Fruit fly (Drosophila melanogaster) whole organism, embryonic: Measurements from ENCODE around the gene CG15742.

Experiments used
- Atf6 ChIP-seq: fragments of 200-800 bp; sonication (Bioruptor generic); IDR thresholded peaks from 2 replicates; pipeline ENCODE4 v1.3.6; 2022; ENCODE audit warnings: missing biosample characterization, missing genetic modification characterization
- Blimp-1 ChIP-seq: fragments of 200-800 bp; sonication (Bioruptor generic); optimal IDR thresholded peaks from 3 replicates; lab custom pipeline; 2018; ENCODE audit warnings: missing biosample characterization, missing genetic modification characterization, mild to moderate bottlenecking, moderate library complexity, missing genetic modification reagents
- CG10147 ChIP-seq: fragments of 200-800 bp; sonication (Bioruptor generic); optimal IDR thresholded peaks from 2 replicates; lab custom pipeline; 2019; ENCODE audit warnings: missing biosample characterization, mild to moderate bottlenecking, missing genetic modification characterization, moderate library complexity
- CG12071 ChIP-seq: fragments of 200-800 bp; sonication (Bioruptor generic); optimal IDR thresholded peaks from 3 replicates; lab custom pipeline; 2018; ENCODE audit warnings: missing biosample characterization, mild to moderate bottlenecking, missing genetic modification characterization
- CG12744 ChIP-seq: fragments of 200-800 bp; sonication (Bioruptor generic); optimal IDR thresholded peaks from 2 replicates; lab custom pipeline; 2016; ENCODE audit warnings: missing biosample characterization, missing genetic modification characterization
- CG14710 ChIP-seq: fragments of 200-800 bp; sonication (Bioruptor generic); optimal IDR thresholded peaks from 3 replicates; lab custom pipeline; 2019; ENCODE audit warnings: missing biosample characterization, mild to moderate bottlenecking, missing genetic modification characterization, moderate library complexity
- CG15479 ChIP-seq: fragments of 200-800 bp; sonication (Bioruptor generic); optimal IDR thresholded peaks from 3 replicates; lab custom pipeline; 2019; ENCODE audit warnings: missing biosample characterization, mild to moderate bottlenecking, missing genetic modification characterization, moderate library complexity
- CG1603 ChIP-seq: fragments of 200-800 bp; sonication (Bioruptor generic); optimal IDR thresholded peaks from 2 replicates; lab custom pipeline; 2019; ENCODE audit warnings: missing biosample characterization, mild to moderate bottlenecking, missing genetic modification characterization, moderate library complexity
- CG1792 ChIP-seq: fragments of 200-800 bp; sonication (Bioruptor generic); optimal IDR thresholded peaks from 2 replicates; lab custom pipeline; 2016; ENCODE audit warnings: missing biosample characterization, missing genetic modification characterization
- CG2678 ChIP-seq: fragments of 200-800 bp; sonication (Bioruptor generic); optimal IDR thresholded peaks from 3 replicates; lab custom pipeline; 2019; ENCODE audit warnings: missing biosample characterization, mild to moderate bottlenecking, missing genetic modification characterization, moderate library complexity
- CG34422 ChIP-seq: fragments of 200-800 bp; sonication (Bioruptor generic); IDR thresholded peaks from 3 replicates; pipeline ENCODE4 v1.3.6; 2022; ENCODE audit warnings: missing biosample characterization, missing genetic modification characterization
- CG4360 ChIP-seq: fragments of 200-800 bp; sonication (Bioruptor generic); IDR thresholded peaks from 2 replicates; pipeline ENCODE4 v1.3.6; 2022; ENCODE audit warnings: missing biosample characterization, missing genetic modification characterization
- CG7372 ChIP-seq: fragments of 200-800 bp; sonication (Bioruptor generic); IDR thresholded peaks from 2 replicates; pipeline ENCODE4 v1.3.6; 2022; ENCODE audit warnings: missing biosample characterization, missing genetic modification characterization
- CG7556 ChIP-seq: fragments of 200-800 bp; sonication (Bioruptor generic); optimal IDR thresholded peaks from 2 replicates; lab custom pipeline; 2017; ENCODE audit warnings: missing biosample characterization, mild to moderate bottlenecking, missing genetic modification characterization
- CG7839 ChIP-seq: fragments of 200-800 bp; sonication (Bioruptor generic); optimal IDR thresholded peaks from 3 replicates; lab custom pipeline; 2018; ENCODE audit warnings: missing biosample characterization, mild to moderate bottlenecking, missing genetic modification characterization, moderate library complexity
- CG9817 ChIP-seq: fragments of 200-800 bp; sonication (Bioruptor generic); optimal IDR thresholded peaks from 2 replicates; lab custom pipeline; 2018; ENCODE audit warnings: missing biosample characterization, mild to moderate bottlenecking, missing genetic modification characterization, moderate library complexity
- D ChIP-seq, 2 experiments: fragments of 200-800 bp in 1 of 2; fragments of >200 bp in 1 of 2; sonication (Bioruptor generic) in 1 of 2; optimal IDR thresholded peaks; 2 replicates in 1 of 2; 3 replicates in 1 of 2; lab custom pipeline; 2017; ENCODE audit warnings: mild to moderate bottlenecking in 1 of 2, missing biosample characterization in 1 of 2, missing genetic modification characterization in 1 of 2, missing genetic modification reagents in 1 of 2
- D19A ChIP-seq: fragments of 200-800 bp; optimal IDR thresholded peaks from 3 replicates; lab custom pipeline; 2019; ENCODE audit warnings: missing biosample characterization, mild to moderate bottlenecking, missing genetic modification characterization, moderate library complexity
- Dfd ChIP-seq, 2 experiments: fragments of >200 bp; optimal IDR thresholded peaks; 2 replicates each; lab custom pipeline; 2017; ENCODE audit warnings: missing biosample characterization in 2 of 2, missing genetic modification characterization in 2 of 2
- Elba2 ChIP-seq: fragments of 200-800 bp; sonication (Bioruptor generic); optimal IDR thresholded peaks from 3 replicates; lab custom pipeline; 2016; ENCODE audit warnings: missing biosample characterization, missing genetic modification characterization
- Ets65A ChIP-seq: fragments of 200-800 bp; sonication (Bioruptor generic); peaks from one replicate; lab custom pipeline; 2016; ENCODE audit warnings: missing biosample characterization, missing genetic modification characterization
- Hr78 ChIP-seq, 2 experiments: fragments of 200-800 bp in 1 of 2; fragments of >200 bp in 1 of 2; sonication (Bioruptor generic) in 1 of 2; optimal IDR thresholded peaks; 2 replicates each; lab custom pipeline; 2017 to 2019; ENCODE audit warnings: missing biosample characterization in 2 of 2, missing genetic modification characterization in 2 of 2, mild to moderate bottlenecking in 1 of 2, moderate library complexity in 1 of 2
- MTF-1 ChIP-seq: fragments of 200-800 bp; sonication (Bioruptor generic); optimal IDR thresholded peaks from 2 replicates; lab custom pipeline; 2018; ENCODE audit warnings: missing biosample characterization, mild to moderate bottlenecking, missing genetic modification characterization, borderline replicate concordance
- Neu2 ChIP-seq: fragments of 200-800 bp; sonication (Bioruptor generic); optimal IDR thresholded peaks from 3 replicates; lab custom pipeline; 2016; ENCODE audit warnings: missing biosample characterization, missing genetic modification characterization, borderline replicate concordance
- Poxn ChIP-seq: fragments of 200-800 bp; sonication (Bioruptor generic); IDR thresholded peaks from 2 replicates; pipeline ENCODE4 v1.3.6; 2022; ENCODE audit warnings: missing biosample characterization, missing genetic modification characterization
- Stat92E ChIP-seq, 3 experiments: fragments of >200 bp in 2 of 3; fragments of 200-800 bp in 1 of 3; sonication (Bioruptor generic) in 1 of 3; optimal IDR thresholded peaks; 2 replicates each; lab custom pipeline; 2017 to 2019; ENCODE audit warnings: missing biosample characterization in 3 of 3, missing genetic modification characterization in 3 of 3, mild to moderate bottlenecking in 1 of 3, moderate library complexity in 1 of 3
- abd-A ChIP-seq: fragments of 200-800 bp; sonication (Bioruptor generic); optimal IDR thresholded peaks from 3 replicates; lab custom pipeline; 2019; ENCODE audit warnings: missing biosample characterization, mild to moderate bottlenecking, missing genetic modification characterization, moderate library complexity
- bab2 ChIP-seq: fragments of 200-800 bp; sonication (Bioruptor generic); optimal IDR thresholded peaks from 2 replicates; lab custom pipeline; 2016; ENCODE audit warnings: missing biosample characterization, missing genetic modification characterization
- cad ChIP-seq: fragments of >200 bp; optimal IDR thresholded peaks from 2 replicates; lab custom pipeline; 2017; ENCODE audit warnings: missing biosample characterization, missing genetic modification characterization
- cas ChIP-seq: fragments of 200-800 bp; sonication (Bioruptor generic); IDR thresholded peaks from 2 replicates; pipeline ENCODE4 v1.3.6; 2022; ENCODE audit warnings: missing biosample characterization, missing genetic modification characterization
- en ChIP-seq: fragments of 200-800 bp; sonication (Bioruptor generic); optimal IDR thresholded peaks from 2 replicates; lab custom pipeline; 2016; ENCODE audit warnings: missing biosample characterization, missing genetic modification characterization
- ewg ChIP-seq: fragments of 200-800 bp; sonication (Bioruptor generic); optimal IDR thresholded peaks from 3 replicates; lab custom pipeline; 2017; ENCODE audit warnings: mild to moderate bottlenecking, missing biosample characterization, missing genetic modification reagents, missing genetic modification characterization
- gem ChIP-seq: fragments of 200-800 bp; sonication (Bioruptor generic); optimal IDR thresholded peaks from 2 replicates; lab custom pipeline; 2019; ENCODE audit warnings: missing biosample characterization, mild to moderate bottlenecking, missing genetic modification characterization, moderate library complexity
- grau ChIP-seq: fragments of 200-800 bp; optimal IDR thresholded peaks from 3 replicates; lab custom pipeline; 2019; ENCODE audit warnings: missing biosample characterization, mild to moderate bottlenecking, missing genetic modification characterization, moderate library complexity
- kni ChIP-seq: fragments of 200-800 bp; sonication (Bioruptor generic); optimal IDR thresholded peaks from 3 replicates; lab custom pipeline; 2017; ENCODE audit warnings: mild to moderate bottlenecking, missing biosample characterization, missing genetic modification reagents, missing genetic modification characterization
- nom ChIP-seq: fragments of 200-800 bp; sonication (Bioruptor generic); optimal IDR thresholded peaks from 2 replicates; lab custom pipeline; 2017; ENCODE audit warnings: missing biosample characterization, missing genetic modification characterization, mild to moderate bottlenecking, moderate library complexity, missing genetic modification reagents
- oc ChIP-seq: fragments of 200-800 bp; sonication (Bioruptor generic); optimal IDR thresholded peaks from 2 replicates; lab custom pipeline; 2018; ENCODE audit warnings: missing biosample characterization, mild to moderate bottlenecking, missing genetic modification characterization, moderate library complexity
- sd ChIP-seq: fragments of 200-800 bp; sonication (Bioruptor generic); optimal IDR thresholded peaks from 3 replicates; lab custom pipeline; 2018; ENCODE audit warnings: missing biosample characterization, mild to moderate bottlenecking, missing genetic modification characterization, moderate library complexity
- slbo ChIP-seq: fragments of 200-800 bp; sonication (Bioruptor generic); IDR thresholded peaks from 2 replicates; pipeline ENCODE4 v1.3.6; 2022; ENCODE audit warnings: missing biosample characterization, missing genetic modification characterization
- tll ChIP-seq, 2 experiments: fragments of 200-800 bp in 1 of 2; fragments of >200 bp in 1 of 2; sonication (Bioruptor generic) in 1 of 2; optimal IDR thresholded peaks; 2 replicates each; lab custom pipeline; 2017 to 2019; ENCODE audit warnings: missing biosample characterization in 2 of 2, missing genetic modification characterization in 2 of 2, mild to moderate bottlenecking in 1 of 2, moderate library complexity in 1 of 2
- wdn ChIP-seq: fragments of 200-800 bp; sonication (Bioruptor generic); IDR thresholded peaks from 2 replicates; pipeline ENCODE4 v1.3.6; 2022; ENCODE audit warnings: missing biosample characterization, missing genetic modification characterization
- yki ChIP-seq: fragments of >200 bp; optimal IDR thresholded peaks from 3 replicates; lab custom pipeline; 2018
- zen ChIP-seq: fragments of 200-800 bp; sonication (Bioruptor generic); optimal IDR thresholded peaks from 3 replicates; lab custom pipeline; 2018; ENCODE audit warnings: missing biosample characterization, mild to moderate bottlenecking, missing genetic modification characterization, moderate library complexity
- zf30C ChIP-seq: fragments of 200-800 bp; sonication (Bioruptor generic); optimal IDR thresholded peaks from 3 replicates; lab custom pipeline; 2018; ENCODE audit warnings: missing biosample characterization, mild to moderate bottlenecking, missing genetic modification characterization

The CG15742 gene

DNA sequence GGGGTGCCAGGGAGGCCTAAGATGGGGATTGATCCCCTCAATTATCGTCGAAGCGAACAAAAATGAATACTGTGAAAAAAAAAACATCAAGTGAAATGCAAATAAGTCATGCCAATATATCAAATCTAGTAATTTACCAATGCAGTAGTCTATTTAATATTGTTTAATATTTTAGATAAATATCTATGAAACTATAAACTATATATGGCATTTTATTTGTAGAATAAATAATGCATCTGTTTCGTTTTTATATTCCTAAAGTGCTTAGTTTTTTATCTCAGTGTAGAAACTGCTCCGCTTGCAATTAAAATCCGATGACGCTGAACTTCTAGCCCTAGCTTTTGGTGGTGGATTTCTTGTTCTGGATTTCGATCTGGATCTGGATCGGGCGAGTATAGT, 30.1 kb downstream of the CG15742 start (continued):
- peak; percentile 4 for TF ChIP-seq zf30C (GFP tag; lab: Kevin White, UChicago)
- no peak for TF ChIP-seq Atf6
- peak; percentile 29 for TF ChIP-seq CG2678 (tag; lab: Kevin White, UChicago)
- no peak for TF ChIP-seq CG9817 (tag; lab: Kevin White, UChicago)
- peak; percentile 7 for TF ChIP-seq D19A (tag; lab: Kevin White, UChicago)
- TF ChIP-seq nom (GFP tag; lab: Kevin White, UChicago) = no peak
- TF ChIP-seq gem = peak; percentile 56
- TF ChIP-seq CG14710 (tag; lab: Kevin White, UChicago) = peak; percentile 30
- TF ChIP-seq Elba2 (GFP tag; lab: Kevin White, UChicago) = no peak
- TF ChIP-seq CG12744 (GFP tag; lab: Kevin White, UChicago) = no peak
- TF ChIP-seq D (optimal IDR thresholded peaks at IDR 0.05; lab: Kevin White, UChicago) = no peak
- TF ChIP-seq D (GFP tag; optimal IDR thresholded peaks at IDR 0.05; lab: Kevin White, UChicago) = peak; percentile 10
- no peak for TF ChIP-seq MTF-1 (GFP tag; lab: Kevin White, UChicago)
- TF ChIP-seq bab2 (GFP tag; lab: Kevin White, UChicago) = no peak
- TF ChIP-seq CG1792 (GFP tag; lab: Kevin White, UChicago) = no peak
- TF ChIP-seq grau = no peak
- no peak for TF ChIP-seq CG7372 (GFP tag; lab: Robert Waterston, UW)
- TF ChIP-seq CG7839 = peak; percentile 12
- TF ChIP-seq, all 482 proteins: peak for 34

DNA sequence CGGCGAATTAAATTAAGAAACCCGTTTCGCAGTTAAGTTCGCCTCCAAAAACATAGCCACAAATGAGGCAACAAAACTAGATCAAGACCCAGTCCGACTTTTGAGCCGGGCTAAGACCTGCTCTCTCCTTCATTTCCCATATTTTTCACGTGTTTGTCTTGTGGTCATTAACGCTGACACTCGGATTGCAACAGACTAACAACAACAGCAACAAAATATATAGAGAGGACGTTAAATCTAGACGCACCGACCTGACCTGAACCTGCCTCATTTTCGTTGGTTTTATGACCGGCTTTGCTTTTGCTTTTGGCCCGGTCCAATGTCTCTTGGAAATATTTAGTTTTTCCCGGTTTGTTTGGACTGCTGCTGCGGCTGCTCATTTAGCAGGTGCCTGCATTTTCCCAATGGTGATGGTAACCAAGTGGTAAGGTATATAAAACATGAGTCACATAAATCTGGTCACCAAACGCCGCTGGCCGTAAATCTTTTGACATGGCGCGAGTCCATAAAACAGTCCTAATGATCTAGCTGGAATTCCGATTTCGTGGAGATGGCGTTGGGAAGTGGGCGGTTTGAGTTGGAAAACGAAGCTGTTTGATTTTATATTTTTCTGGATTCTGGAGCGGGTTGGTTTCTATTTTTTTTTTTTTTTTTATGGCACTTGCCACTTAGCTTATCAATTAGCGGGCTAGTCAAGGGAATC, 30.6 kb downstream of the CG15742 start:
- no peak for TF ChIP-seq CG1603 (tag; lab: Kevin White, UChicago)
- peak; percentile 44 for TF ChIP-seq sd (tag; lab: Kevin White, UChicago)
- TF ChIP-seq CG15479 (GFP tag; lab: Kevin White, UChicago) = peak; percentile 74
- TF ChIP-seq Poxn (GFP tag; lab: Robert Waterston, UW) = no peak
- peak; percentile 17; the same call in 1 of the 2 replicates for TF ChIP-seq CG4360 (GFP tag; lab: Robert Waterston, UW)
- TF ChIP-seq CG34422 = no peak
- TF ChIP-seq slbo = no peak
- TF ChIP-seq Ets65A = peak; percentile 18
- TF ChIP-seq Stat92E (GFP tag; optimal IDR thresholded peaks at IDR 0.05; lab: Kevin White, UChicago) = peak in 1 of 3 experiments; percentile 8
- peak; percentile 49 for TF ChIP-seq abd-A (tag; lab: Kevin White, UChicago)
- no peak for TF ChIP-seq cas (GFP tag; lab: Robert Waterston, UW)
- no peak for TF ChIP-seq wdn
- no peak for TF ChIP-seq MTF-1 (GFP tag; lab: Kevin White, UChicago)
- no peak for TF ChIP-seq CG12071 (GFP tag; lab: Kevin White, UChicago)
- peak in 1 of 2 experiments; percentile 71 for TF ChIP-seq Hr78 (GFP tag; optimal IDR thresholded peaks at IDR 0.05; lab: Kevin White, UChicago)
- TF ChIP-seq cad = peak; percentile 89
- TF ChIP-seq CG7556 (GFP tag; lab: Kevin White, UChicago) = no peak
- TF ChIP-seq CG10147 = no peak
- TF ChIP-seq Neu2 (GFP tag; lab: Kevin White, UChicago) = peak; percentile 32
- TF ChIP-seq tll (GFP tag; optimal IDR thresholded peaks at IDR 0.05; lab: Kevin White, UChicago) = peak in 1 of 2 experiments; percentile 91
- peak; percentile 59 for TF ChIP-seq kni
- TF ChIP-seq Blimp-1 (GFP tag; lab: Kevin White, UChicago) = no peak
- no peak for TF ChIP-seq Atf6
- TF ChIP-seq zen (tag; lab: Kevin White, UChicago) = peak; percentile 92
- TF ChIP-seq oc (tag; lab: Kevin White, UChicago) = peak; percentile 32
- no peak for TF ChIP-seq yki (lab: Kevin White, UChicago)
- TF ChIP-seq ewg (GFP tag; lab: Kevin White, UChicago) = no peak
- TF ChIP-seq Dfd (GFP tag; optimal IDR thresholded peaks at IDR 0.05; lab: Kevin White, UChicago) = no peak
- no peak for TF ChIP-seq en (GFP tag; lab: Kevin White, UChicago)
